Fruit fly (Drosophila melanogaster) whole organism, embryonic: ENCODE measurements around the gene CG18180.

ENCODE experiments used
- CG16813 ChIP-seq: fragments of 200-800 bp; sonication (Bioruptor generic); IDR thresholded peaks from 3 replicates; pipeline ENCODE4 v1.3.6; 2022; ENCODE audit warnings: missing biosample characterization, missing genetic modification characterization; ENCODE audit not compliant: partially characterized antibody
- CG17912 ChIP-seq: fragments of 200-800 bp; sonication (Bioruptor generic); optimal IDR thresholded peaks from 2 replicates; lab custom pipeline; 2018; ENCODE audit warnings: missing biosample characterization, mild to moderate bottlenecking, missing genetic modification characterization
- Dip3 ChIP-seq: fragments of 200-800 bp; sonication (Bioruptor generic); optimal IDR thresholded peaks from 3 replicates; lab custom pipeline; 2016; ENCODE audit warnings: missing biosample characterization, missing genetic modification characterization
- Gug ChIP-seq: fragments of 200-800 bp; sonication (Bioruptor generic); IDR thresholded peaks from 4 replicates; pipeline ENCODE4 v1.3.6; 2022; ENCODE audit warnings: missing biosample characterization, missing genetic modification characterization
- HmgD ChIP-seq: fragments of 200-800 bp; sonication (Bioruptor generic); optimal IDR thresholded peaks from 3 replicates; lab custom pipeline; 2016; ENCODE audit warnings: missing biosample characterization, missing genetic modification characterization
- cad ChIP-seq: fragments of >200 bp; optimal IDR thresholded peaks from 2 replicates; lab custom pipeline; 2017; ENCODE audit warnings: missing biosample characterization, missing genetic modification characterization
- danr ChIP-seq: fragments of 200-800 bp; sonication (Bioruptor generic); IDR thresholded peaks from 2 replicates; pipeline ENCODE4 v1.3.6; 2022; ENCODE audit warnings: missing biosample characterization, missing genetic modification characterization
- dmrt11E ChIP-seq: fragments of 200-800 bp; sonication (Bioruptor generic); optimal IDR thresholded peaks from 3 replicates; lab custom pipeline; 2018; ENCODE audit warnings: missing biosample characterization, mild to moderate bottlenecking, missing genetic modification characterization, moderate library complexity
- gro ChIP-seq: fragments of 200-800 bp; sonication (Bioruptor generic); optimal IDR thresholded peaks from 2 replicates; lab custom pipeline; 2016; ENCODE audit warnings: missing biosample characterization, missing genetic modification characterization
- sim ChIP-seq: fragments of 200-800 bp; sonication (Bioruptor generic); IDR thresholded peaks from 2 replicates; pipeline ENCODE4 v1.3.6; 2022; ENCODE audit warnings: missing biosample characterization, missing genetic modification characterization
- tin ChIP-seq: fragments of 200-800 bp; sonication (Bioruptor generic); optimal IDR thresholded peaks from 3 replicates; lab custom pipeline; 2016; ENCODE audit warnings: missing biosample characterization, missing genetic modification characterization

DNA sequence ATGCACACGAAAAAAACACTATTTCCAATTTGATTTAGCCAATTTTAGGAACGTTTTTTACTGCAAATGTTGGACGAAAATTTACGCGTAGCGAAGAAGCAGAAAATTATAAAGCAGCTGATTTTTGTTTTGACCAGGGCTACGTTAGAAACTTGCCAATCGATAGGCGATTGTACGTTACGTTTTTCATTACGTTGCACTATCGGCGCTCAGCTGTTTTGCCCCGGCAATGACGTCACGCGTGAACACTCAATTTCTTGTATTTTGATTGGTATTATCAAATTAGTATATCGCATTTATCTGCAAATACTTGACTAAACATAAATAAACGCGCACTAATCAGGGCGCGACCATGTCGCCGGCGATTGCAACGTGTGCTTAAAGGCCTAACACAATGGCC lies 38.2 kb downstream of the CG18180 start, which contains the start of the genes fry and CG16717:
- no peak for TF ChIP-seq danr (GFP tag; lab: Robert Waterston, UW)
- TF ChIP-seq cad (GFP tag; lab: Kevin White, UChicago): no peak
- TF ChIP-seq tin: no peak
- TF ChIP-seq CG17912 (GFP tag; lab: Kevin White, UChicago): no peak
- no peak for TF ChIP-seq HmgD (GFP tag; lab: Kevin White, UChicago)
- TF ChIP-seq CG16813 (GFP tag; lab: Robert Waterston, UW): peak; percentile 44; the same call in 1 of the 3 replicates
- no peak for TF ChIP-seq dmrt11E
- peak; percentile 13 for TF ChIP-seq gro (GFP tag; lab: Kevin White, UChicago)
- no peak for TF ChIP-seq Gug (GFP tag; lab: Robert Waterston, UW)
- no peak for TF ChIP-seq Dip3
- no peak for TF ChIP-seq sim (GFP tag; lab: Robert Waterston, UW)
